Worm (Caenorhabditis elegans) whole organism, L1 larva: ENCODE measurements around the gene srh-148.

Experiments used
- ama-1 ChIP-seq: fragments of 150-350 bp; optimal IDR thresholded peaks from 2 replicates; lab custom pipeline; 2014
- ceh-88 ChIP-seq: fragments of 200-800 bp; sonication (Bioruptor generic); IDR thresholded peaks from 2 replicates; pipeline ENCODE4 v1.3.6; 2022; ENCODE audit warnings: missing genetic modification characterization, missing compliant biosample characterization
- elt-2 ChIP-seq: sonication (generic microtip); optimal IDR thresholded peaks from 2 replicates; lab custom pipeline; 2016; ENCODE audit warnings: missing genetic modification characterization, mild to moderate bottlenecking, inconsistent platforms, missing compliant biosample characterization, missing genetic modification reagents
- lin-39 ChIP-seq: fragments of 150-350 bp; optimal IDR thresholded peaks from 2 replicates; lab custom pipeline; 2014; ENCODE audit warnings: missing biosample characterization, missing genetic modification reagents, missing genetic modification characterization
- nhr-12 ChIP-seq: sonication (generic microtip); optimal IDR thresholded peaks from 2 replicates; lab custom pipeline; 2017; ENCODE audit warnings: missing biosample characterization, missing genetic modification characterization
- nhr-76 ChIP-seq: sonication (generic microtip); optimal IDR thresholded peaks from 2 replicates; lab custom pipeline; 2017; ENCODE audit warnings: missing biosample characterization, missing genetic modification characterization
- sox-4 ChIP-seq: sonication (generic microtip); optimal IDR thresholded peaks from 2 replicates; lab custom pipeline; 2016; ENCODE audit warnings: missing genetic modification characterization, missing compliant biosample characterization
- vab-15 ChIP-seq: sonication (generic microtip); optimal IDR thresholded peaks from 2 replicates; lab custom pipeline; 2017; ENCODE audit warnings: missing genotype, mild to moderate bottlenecking, missing genetic modification characterization, missing compliant biosample characterization

ce11 chrV:15824866-15825265, 33.3 kb downstream of the srh-148 start, which contains the start of gene srbc-50:
- TF ChIP-seq nhr-76 (tag; lab: Kevin White, UChicago), result no peak
- TF ChIP-seq ceh-88 (GFP tag; lab: Robert Waterston, UW), result no peak
- TF ChIP-seq lin-39 (tag; lab: Kevin White, UChicago), result no peak
- no peak for TF ChIP-seq elt-2
- TF ChIP-seq ama-1 (lab: Kevin White, UChicago), result no peak
- no peak for TF ChIP-seq sox-4 (tag; lab: Kevin White, UChicago)
- TF ChIP-seq vab-15 (tag; lab: Kevin White, UChicago), result no peak
- TF ChIP-seq nhr-12 (tag; lab: Kevin White, UChicago), result no peak
